Fruit fly (Drosophila melanogaster): ENCODE data around the gene Smg5.

The Smg5 gene

dm6 chr2L:13878801-13879200 lies 25.7 kb downstream of the Smg5 start (continued):
- TF ChIP-seq CG3726 (GFP tag; IDR thresholded peaks at IDR 0.05) (no peak), Drgx (GFP tag; IDR thresholded peaks at IDR 0.05) (peak; percentile 54; the same call in 1 of the 2 replicates), Med (GFP tag) (peak; percentile 94), ash1 (GFP tag; optimal IDR thresholded peaks at IDR 0.05) (peak; percentile 58), CG18262 (tag; optimal IDR thresholded peaks at IDR 0.05) (no peak), fd96Cb (tag; optimal IDR thresholded peaks at IDR 0.05) (no peak), Side (GFP tag; optimal IDR thresholded peaks at IDR 0.05) (peak; percentile 21), fru (optimal IDR thresholded peaks at IDR 0.05) (no peak), oc (tag; optimal IDR thresholded peaks at IDR 0.05) (peak; percentile 46), CG33213 (GFP tag; optimal IDR thresholded peaks at IDR 0.05) (peak; percentile 24), slp2 (GFP tag; optimal IDR thresholded peaks at IDR 0.05) (no peak), CG6813 (GFP tag; optimal IDR thresholded peaks at IDR 0.05) (peak; percentile 50), CG11504 (tag; optimal IDR thresholded peaks at IDR 0.05) (peak; percentile 8), sob (GFP tag; IDR thresholded peaks at IDR 0.05) (peak; percentile 51; the same call in 1 of the 2 replicates), inv (GFP tag; IDR thresholded peaks at IDR 0.05; ENCODE audit: partially characterized antibody) (no peak), Fer1 (GFP tag; optimal IDR thresholded peaks at IDR 0.05) (peak; percentile 45), CG10274 (GFP tag; optimal IDR thresholded peaks at IDR 0.05) (no peak), Asciz (GFP tag; optimal IDR thresholded peaks at IDR 0.05) (no peak), eyg (GFP tag; optimal IDR thresholded peaks at IDR 0.05) (no peak), MBD-R2 (GFP tag; IDR thresholded peaks at IDR 0.05) (peak; percentile 13; the same call in 1 of the 2 replicates), CG12391 (tag; optimal IDR thresholded peaks at IDR 0.05) (no peak), her (GFP tag; optimal IDR thresholded peaks at IDR 0.05) (peak; percentile 43), CG16813 (GFP tag; IDR thresholded peaks at IDR 0.05; ENCODE audit: partially characterized antibody) (peak; percentile 28; the same call in 1 of the 3 replicates), zen (tag; optimal IDR thresholded peaks at IDR 0.05) (no peak), p53 (GFP tag; optimal IDR thresholded peaks at IDR 0.05) (no peak), PHDP (tag; optimal IDR thresholded peaks at IDR 0.05) (peak; percentile 17), hkb (optimal IDR thresholded peaks at IDR 0.05) (no peak), hkb (GFP tag; IDR thresholded peaks at IDR 0.05) (0 out of 2 replicates have a peak, but pooled peaks have one; percentile 39), CG17829 (tag; optimal IDR thresholded peaks at IDR 0.05) (peak; percentile 15), nerfin-1 (tag; optimal IDR thresholded peaks at IDR 0.05) (peak; percentile 18), CG15514 (GFP tag; optimal IDR thresholded peaks at IDR 0.05) (peak; percentile 28), salm (tag; optimal IDR thresholded peaks at IDR 0.05) (no peak), gsb (GFP tag; IDR thresholded peaks at IDR 0.05) (0 out of 2 replicates have a peak, but pooled peaks have one; percentile 45), CHES-1-like (GFP tag; optimal IDR thresholded peaks at IDR 0.05) (no peak), pb (GFP tag; optimal IDR thresholded peaks at IDR 0.05) (peak; percentile 14), Dek (tag; optimal IDR thresholded peaks at IDR 0.05) (no peak), HHEX (GFP tag; optimal IDR thresholded peaks at IDR 0.05) (peak; percentile 60), knrl (GFP tag; IDR thresholded peaks at IDR 0.05; ENCODE audit: partially characterized antibody) (peak; percentile 39; the same call in 2 of the 3 replicates), pnt (GFP tag; optimal IDR thresholded peaks at IDR 0.05) (no peak), CG6175 (GFP tag; IDR thresholded peaks at IDR 0.05) (0 out of 3 replicates have a peak, but pooled peaks have one; percentile 51), grn (GFP tag; optimal IDR thresholded peaks at IDR 0.05) (peak; percentile 38), gt (GFP tag; IDR thresholded peaks at IDR 0.05) (no peak), MTF-1 (GFP tag; optimal IDR thresholded peaks at IDR 0.05; ENCODE audit: borderline replicate concordance) (peak; percentile 7), Lpt (GFP tag; optimal IDR thresholded peaks at IDR 0.05) (no peak), Nf-YC (tag; optimal IDR thresholded peaks at IDR 0.05) (peak; percentile 29), ewg (GFP tag; optimal IDR thresholded peaks at IDR 0.05) (no peak), tgo (GFP tag; IDR thresholded peaks at IDR 0.05) (no peak), mirr (GFP tag; optimal IDR thresholded peaks at IDR 0.05) (peak; percentile 51), Hr78 (GFP tag; optimal IDR thresholded peaks at IDR 0.05) (no peak), CG4360 (GFP tag; IDR thresholded peaks at IDR 0.05) (0 out of 2 replicates have a peak, but pooled peaks have one; percentile 27)

Data from whole organism, embryonic.